Fruit fly (Drosophila melanogaster): Measurements from ENCODE around the gene Tspo.

Tspo gene

DNA sequence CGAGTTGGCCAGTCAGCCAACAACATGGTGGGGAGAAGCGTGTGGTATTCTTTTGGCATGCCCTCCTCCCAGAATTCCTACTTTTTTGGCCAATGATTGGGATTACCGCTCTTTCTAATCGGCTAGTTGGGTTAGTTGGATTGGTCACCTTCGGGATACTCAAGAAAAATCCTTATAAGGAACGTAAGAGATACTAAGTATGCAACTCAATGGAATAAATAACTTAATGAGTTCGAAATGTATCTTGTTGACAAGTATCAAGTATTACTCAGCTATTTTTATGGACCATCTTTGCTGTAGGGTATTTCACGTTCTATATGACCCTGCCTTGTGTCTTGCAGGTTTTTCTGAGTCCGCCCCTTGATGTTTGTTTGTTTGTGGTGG, 32.5 kb upstream of the Tspo start:
- TF ChIP-seq Hnf4 (GFP tag; optimal IDR thresholded peaks at IDR 0.05) (peak; percentile 15), rgr (GFP tag; optimal IDR thresholded peaks at IDR 0.05) (peak; percentile 4), OdsH (GFP tag; optimal IDR thresholded peaks at IDR 0.05) (peak; percentile 35), woc (GFP tag; optimal IDR thresholded peaks at IDR 0.05) (peak; percentile 27), psq (GFP tag; optimal IDR thresholded peaks at IDR 0.05) (peak; percentile 9), Myc (optimal IDR thresholded peaks at IDR 0.05) (no peak)

- TF ChIP-seq Abd-B (GFP tag; optimal IDR thresholded peaks at IDR 0.05) (no peak), br (GFP tag; optimal IDR thresholded peaks at IDR 0.05) (no peak), Rel (GFP tag; optimal IDR thresholded peaks at IDR 0.05) (no peak), Rel (tag; optimal IDR thresholded peaks at IDR 0.05) (no peak), CG32264 (GFP tag; optimal IDR thresholded peaks at IDR 0.05) (no peak), h (GFP tag; optimal IDR thresholded peaks at IDR 0.05) (no peak), Myc (optimal IDR thresholded peaks at IDR 0.05) (no peak), HLH106 (tag; optimal IDR thresholded peaks at IDR 0.05) (no peak), lola (GFP tag; optimal IDR thresholded peaks at IDR 0.05) (no peak), Dfd (GFP tag; optimal IDR thresholded peaks at IDR 0.05) (no peak), sv (GFP tag; optimal IDR thresholded peaks at IDR 0.05) (no peak), usp (GFP tag; optimal IDR thresholded peaks at IDR 0.05) (no peak), Vsx2 (GFP tag; optimal IDR thresholded peaks at IDR 0.05; ENCODE audit: partially characterized antibody) (no peak), Hr78 (GFP tag; optimal IDR thresholded peaks at IDR 0.05) (no peak), foxo (GFP tag; optimal IDR thresholded peaks at IDR 0.05) (no peak)
Measured at dm6 chr2L:527689-528088, 31.7 kb upstream of the Tspo start.

- TF ChIP-seq Myc (optimal IDR thresholded peaks at IDR 0.05) (no peak), dl (GFP tag; optimal IDR thresholded peaks at IDR 0.05; ENCODE audit: insufficient read depth in 1 of 2, partially characterized antibody in 2 of 2) (no peak), Rel (GFP tag; optimal IDR thresholded peaks at IDR 0.05) (no peak), Rel (tag; optimal IDR thresholded peaks at IDR 0.05) (peak; percentile 53), fru (GFP tag; optimal IDR thresholded peaks at IDR 0.05) (peak; percentile 96), Hnf4 (GFP tag; optimal IDR thresholded peaks at IDR 0.05) (peak; percentile 94), sage (GFP tag; optimal IDR thresholded peaks at IDR 0.05) (peak; percentile 81), OdsH (GFP tag; optimal IDR thresholded peaks at IDR 0.05) (peak; percentile 96), jim (GFP tag; optimal IDR thresholded peaks at IDR 0.05) (no peak), Abd-B (GFP tag; optimal IDR thresholded peaks at IDR 0.05) (no peak), N (GFP tag; optimal IDR thresholded peaks at IDR 0.05) (no peak), usp (GFP tag; optimal IDR thresholded peaks at IDR 0.05) (no peak), Hr83 (GFP tag; optimal IDR thresholded peaks at IDR 0.05; ENCODE audit: poor library complexity, severe bottlenecking) (peak; percentile 52), CG32264 (GFP tag; optimal IDR thresholded peaks at IDR 0.05) (peak; percentile 68), CrebA (GFP tag; optimal IDR thresholded peaks at IDR 0.05; ENCODE audit: borderline replicate concordance) (no peak), psq (GFP tag; optimal IDR thresholded peaks at IDR 0.05) (peak; percentile 92), Vsx2 (GFP tag; optimal IDR thresholded peaks at IDR 0.05; ENCODE audit: partially characterized antibody) (no peak), foxo (GFP tag; optimal IDR thresholded peaks at IDR 0.05) (peak; percentile 40 to 96), Mio (GFP tag; optimal IDR thresholded peaks at IDR 0.05) (peak; percentile 68), Hr78 (GFP tag; optimal IDR thresholded peaks at IDR 0.05) (no peak), pan (optimal IDR thresholded peaks at IDR 0.05) (no peak), Dif (GFP tag; optimal IDR thresholded peaks at IDR 0.05; ENCODE audit: partially characterized antibody) (no peak), dsf (GFP tag; optimal IDR thresholded peaks at IDR 0.05; ENCODE audit: borderline replicate concordance) (peak; percentile 73), lola (GFP tag; optimal IDR thresholded peaks at IDR 0.05) (no peak), dmrt93B (GFP tag; optimal IDR thresholded peaks at IDR 0.05) (peak; percentile 84), tai (GFP tag; optimal IDR thresholded peaks at IDR 0.05) (no peak), sv (GFP tag; optimal IDR thresholded peaks at IDR 0.05) (no peak), ey (GFP tag; optimal IDR thresholded peaks at IDR 0.05) (peak; percentile 92), HLH106 (tag; optimal IDR thresholded peaks at IDR 0.05) (peak; percentile 89), woc (GFP tag; optimal IDR thresholded peaks at IDR 0.05) (peak; percentile 92), Sp1 (GFP tag; optimal IDR thresholded peaks at IDR 0.05) (peak; percentile 95), rgr (GFP tag; optimal IDR thresholded peaks at IDR 0.05) (peak; percentile 91), GATAd (GFP tag; optimal IDR thresholded peaks at IDR 0.05) (no peak), CG9705 (GFP tag; optimal IDR thresholded peaks at IDR 0.05) (peak; percentile 65), Dfd (GFP tag; optimal IDR thresholded peaks at IDR 0.05) (no peak), br (GFP tag; optimal IDR thresholded peaks at IDR 0.05) (peak; percentile 97), brk (GFP tag; optimal IDR thresholded peaks at IDR 0.05) (no peak), Jra (GFP tag; optimal IDR thresholded peaks at IDR 0.05) (no peak), h (GFP tag; optimal IDR thresholded peaks at IDR 0.05) (peak; percentile 92)
Measured at dm6 chr2L:530245-530644, 29.2 kb upstream of the Tspo start.
